Fruit fly (Drosophila melanogaster): ENCODE results near the gene CG14325.

Gene CG14325

DNA sequence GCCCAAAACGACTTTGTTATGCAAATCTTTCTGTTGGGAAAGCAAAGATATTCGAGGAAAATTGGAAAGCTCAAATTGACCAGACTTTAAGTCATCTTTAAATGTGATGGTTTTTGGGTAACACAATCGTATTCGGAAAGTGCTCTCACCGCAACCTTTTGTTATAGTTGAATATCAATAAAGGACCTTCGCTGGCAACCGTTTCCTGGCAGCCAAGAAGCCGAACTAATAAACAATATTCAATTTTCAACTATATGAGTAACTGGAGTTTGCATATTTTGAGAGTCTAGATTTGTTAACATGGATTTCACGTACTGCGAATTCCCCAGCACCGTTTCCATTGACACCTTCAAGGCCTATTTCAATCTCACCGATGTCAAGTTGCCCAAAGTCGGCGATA, at the start of gene CG14325:
Gene CG14325, plus strand, starts transcription at position 301 of the 400 bp plus-strand sequence.
- TF ChIP-seq noc (tag; optimal IDR thresholded peaks at IDR 0.05) = no peak

DNA sequence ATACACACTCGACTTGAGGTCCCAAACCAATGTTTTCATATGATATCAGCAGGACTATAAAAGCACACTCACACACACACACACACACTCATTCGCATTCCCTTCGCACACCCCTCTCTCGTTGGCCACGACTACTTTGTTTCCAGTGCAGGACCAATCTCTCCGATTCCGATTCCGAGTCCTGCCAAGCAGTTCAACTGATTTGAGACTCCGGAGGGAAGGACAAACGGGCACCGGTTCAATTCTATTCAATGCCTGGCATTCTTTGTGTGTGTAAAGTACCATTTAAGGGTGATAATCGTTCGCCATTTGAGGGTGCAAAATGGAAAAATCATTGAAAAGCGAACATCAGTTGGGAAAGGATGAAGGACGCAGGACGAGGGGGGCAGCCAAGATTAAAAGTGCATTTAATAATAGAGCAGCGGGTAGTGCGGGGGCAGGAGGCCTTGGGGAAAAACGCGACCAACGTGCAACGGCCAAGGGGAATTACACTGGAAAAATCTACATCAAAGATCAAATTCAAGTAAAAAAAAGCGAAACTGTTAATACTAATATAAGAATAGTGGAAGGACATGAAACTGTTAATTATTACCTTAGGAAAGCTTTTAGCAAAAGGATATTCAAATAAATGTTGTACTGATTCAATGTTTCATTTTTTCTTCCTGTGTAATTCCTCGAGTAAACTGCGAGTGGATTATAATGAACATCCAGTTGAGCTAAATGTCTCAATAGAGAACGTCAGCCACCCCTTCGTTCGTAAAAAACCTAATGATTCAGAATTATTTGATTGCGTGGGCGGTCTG, 43.1 kb upstream of the CG14325 start:
- no peak for TF ChIP-seq noc (tag; optimal IDR thresholded peaks at IDR 0.05)

- TF ChIP-seq noc (tag; optimal IDR thresholded peaks at IDR 0.05) = no peak
Measured at dm6 chr3R:17588805-17589204, 38.1 kb upstream of the CG14325 start.

- TF ChIP-seq noc (tag; optimal IDR thresholded peaks at IDR 0.05) = no peak
Measured at dm6 chr3R:17591831-17592230, 35.1 kb upstream of the CG14325 start.

- TF ChIP-seq noc (tag; optimal IDR thresholded peaks at IDR 0.05) = no peak
Measured at dm6 chr3R:17593470-17593869, 33.5 kb upstream of the CG14325 start.

dm6 chr3R:17594086-17594485, 32.8 kb upstream of the CG14325 start, which contains the start of gene Sgs5bis:
TSS of gene Sgs5bis (plus strand) at chr3R:17594386.
- no peak for TF ChIP-seq noc (tag; optimal IDR thresholded peaks at IDR 0.05)

- no peak for TF ChIP-seq noc (tag; optimal IDR thresholded peaks at IDR 0.05)
Measured at dm6 chr3R:17595084-17595483, 31.8 kb upstream of the CG14325 start, which contains the start of gene Sgs5. TSS of gene Sgs5 (plus strand) at chr3R:17595362.

DNA sequence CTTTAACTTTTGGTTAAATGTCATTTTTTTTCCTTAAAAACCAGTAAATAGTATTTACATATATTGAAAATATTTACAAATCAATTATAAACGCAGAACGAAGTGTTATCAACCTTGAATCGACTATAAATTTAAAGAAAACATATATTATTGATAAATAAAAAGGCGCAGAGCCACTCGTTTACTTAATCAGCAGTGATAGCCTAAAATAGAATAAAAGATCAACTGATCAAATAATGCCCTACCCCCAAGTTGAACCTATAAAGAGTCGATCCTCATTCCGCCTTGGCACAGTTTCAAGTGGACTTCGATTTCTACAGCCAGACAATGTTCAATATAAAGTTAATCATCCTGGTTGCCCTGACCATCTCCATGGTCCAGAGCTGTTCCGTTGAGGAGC, 30.7 kb upstream of the CG14325 start, which contains the start of gene CG7606:
Gene CG7606, plus strand, starts transcription at position 301 of the 400 bp plus-strand sequence.
- no peak for TF ChIP-seq noc (tag; optimal IDR thresholded peaks at IDR 0.05)

dm6 chr3R:17599695-17600094, 27.2 kb upstream of the CG14325 start:
- TF ChIP-seq noc (tag; optimal IDR thresholded peaks at IDR 0.05) = no peak

dm6 chr3R:17601866-17602265, 25.1 kb upstream of the CG14325 start:
- no peak for TF ChIP-seq noc (tag; optimal IDR thresholded peaks at IDR 0.05)

DNA sequence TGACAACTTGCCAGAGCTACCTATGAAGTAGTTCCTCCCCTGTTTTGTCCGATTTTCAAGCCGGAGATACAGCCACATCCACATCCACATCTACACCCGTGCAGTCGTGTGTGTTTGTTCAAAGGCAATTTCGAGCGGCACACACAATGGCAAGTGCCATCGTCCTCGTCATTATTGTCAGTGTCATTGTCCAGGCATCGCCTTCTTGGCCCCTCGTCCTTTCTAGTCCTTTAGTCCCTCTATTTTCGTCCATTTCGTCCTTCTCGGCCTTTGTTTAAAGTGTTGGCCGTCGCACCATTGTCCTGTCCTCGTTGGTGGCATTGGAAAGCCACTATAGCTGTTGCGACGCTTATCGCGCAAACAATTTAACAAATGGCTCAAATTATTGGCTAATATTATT, 24.0 kb upstream of the CG14325 start:
- TF ChIP-seq noc (tag; optimal IDR thresholded peaks at IDR 0.05) = no peak

DNA sequence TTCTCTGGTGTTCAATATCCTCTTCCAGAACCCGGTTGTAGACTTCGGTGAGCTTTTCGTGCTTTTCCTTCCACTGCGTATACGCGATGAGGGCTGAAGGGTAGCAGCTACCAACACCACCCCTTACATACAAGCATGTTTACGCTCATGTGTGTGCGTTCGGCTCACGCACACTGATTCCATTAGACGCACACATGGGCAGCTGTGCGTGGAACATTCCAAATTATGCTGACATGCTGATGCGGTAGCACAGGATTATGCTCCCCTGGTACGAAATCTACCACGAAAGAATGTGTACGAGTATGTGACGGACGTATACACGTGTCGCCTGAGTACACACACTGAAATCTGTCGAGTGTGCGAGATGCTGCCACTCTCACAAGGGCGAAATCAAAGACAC, 23.2 kb upstream of the CG14325 start:
- TF ChIP-seq noc (tag; optimal IDR thresholded peaks at IDR 0.05) = no peak

DNA sequence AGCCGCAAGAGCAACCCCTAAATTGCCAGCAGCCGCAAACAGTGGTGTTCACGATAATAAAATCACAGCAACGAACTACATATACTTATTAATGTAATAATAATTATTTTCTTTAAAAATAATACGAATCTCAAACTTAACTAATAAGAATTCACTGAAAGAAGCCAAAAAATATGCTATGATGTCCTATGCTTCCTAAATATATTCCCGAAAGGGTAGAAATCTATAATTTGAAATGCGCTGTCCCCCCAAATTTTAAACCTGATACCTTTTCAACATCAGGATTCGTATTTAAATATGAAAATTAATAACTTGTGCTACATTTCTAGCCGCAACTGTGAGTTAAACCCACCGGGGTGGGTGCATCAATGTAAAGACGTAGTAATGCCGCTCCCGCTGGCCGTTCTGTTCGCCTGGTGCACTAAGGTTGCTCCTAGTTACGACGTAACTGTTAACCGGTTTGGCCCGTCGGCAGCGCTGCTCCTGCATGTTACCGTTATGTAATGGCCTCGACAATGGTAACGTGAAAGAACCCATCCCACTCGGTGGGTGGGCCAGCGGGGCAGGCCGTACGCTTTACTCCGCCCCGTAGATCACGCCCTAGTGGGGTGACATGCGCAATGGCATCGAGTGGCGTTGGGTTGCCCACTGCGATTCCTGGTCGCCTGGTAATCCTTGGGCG, 22.6 kb upstream of the CG14325 start:
- peak; percentile 34 for TF ChIP-seq noc (tag; optimal IDR thresholded peaks at IDR 0.05)

DNA sequence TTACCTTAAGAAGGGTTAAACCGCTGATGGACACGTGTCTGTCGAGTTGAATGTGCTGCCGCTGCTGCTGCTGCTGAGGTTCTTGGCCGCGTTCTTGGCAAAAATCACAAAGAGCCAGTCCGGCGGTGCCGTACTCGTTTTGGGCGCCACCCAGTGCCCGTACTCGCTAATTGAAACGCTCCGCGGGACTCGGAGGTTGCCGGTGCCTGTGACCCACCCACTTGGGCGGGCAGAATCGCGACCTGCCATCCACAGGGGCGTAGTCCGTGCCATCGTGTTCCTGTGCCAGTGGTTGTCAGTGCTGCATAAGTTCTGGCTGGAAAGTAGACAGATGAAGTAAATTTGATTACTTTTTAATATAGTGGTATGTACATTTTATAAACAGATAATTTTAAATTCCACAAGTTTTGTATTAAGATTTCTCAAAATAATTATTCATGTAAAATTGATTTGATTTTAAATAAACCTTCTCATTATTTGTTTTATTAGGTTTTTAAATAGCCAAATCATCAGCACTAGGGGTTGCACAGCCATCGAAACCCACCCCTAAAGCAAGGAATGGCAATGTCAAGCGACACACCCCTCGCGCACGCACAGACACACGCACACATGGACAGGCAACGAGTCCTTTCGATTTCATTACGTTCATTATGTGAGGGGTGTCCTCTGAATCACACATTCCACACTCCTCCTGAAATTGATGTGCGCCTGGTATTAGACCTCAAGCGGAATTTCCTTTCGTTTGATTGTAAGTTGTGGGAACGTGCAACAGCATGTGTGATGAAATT, 21.9 kb upstream of the CG14325 start:
- no peak for TF ChIP-seq noc (tag; optimal IDR thresholded peaks at IDR 0.05)

- TF ChIP-seq noc (tag; optimal IDR thresholded peaks at IDR 0.05) = no peak
Measured at dm6 chr3R:17605872-17606271, 21.1 kb upstream of the CG14325 start, which contains the start of gene sll. TSS of gene sll (plus strand) at chr3R:17606106.

DNA sequence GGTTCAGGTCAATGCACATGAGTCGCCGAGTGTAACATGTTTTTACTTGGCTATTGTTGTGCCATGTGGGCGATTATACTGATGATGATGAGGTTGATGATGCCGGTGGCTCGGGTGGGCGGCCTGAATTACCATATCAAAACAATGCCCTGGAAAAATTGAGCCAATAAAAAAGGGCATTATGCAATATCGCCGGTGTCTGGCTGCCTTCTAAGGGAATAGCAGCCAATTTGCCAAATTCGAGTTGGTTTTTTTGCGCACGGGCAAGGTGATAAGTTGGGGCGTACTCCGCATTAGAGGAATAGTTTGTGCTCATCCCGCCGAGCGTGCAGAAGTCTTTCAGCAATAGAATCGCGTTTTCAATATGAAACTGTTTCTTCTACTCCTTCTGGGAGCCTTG, 17.9 kb upstream of the CG14325 start, which contains the start of gene CG14329:
Gene CG14329, plus strand, starts transcription at position 301 of the 400 bp plus-strand sequence.
- TF ChIP-seq noc (tag; optimal IDR thresholded peaks at IDR 0.05) = no peak
